Fruit fly (Drosophila melanogaster) whole organism, embryonic: ENCODE measurements around the gene Pdfr.
A peak's percentile ranks its signal among the peaks of the same experiment; 100 is the strongest.

Experiments used
- Abd-B ChIP-seq: fragments of 200-800 bp; sonication (Bioruptor generic); optimal IDR thresholded peaks from 2 replicates; lab custom pipeline; 2018; ENCODE audit warnings: missing biosample characterization, mild to moderate bottlenecking, missing genetic modification characterization, moderate library complexity
- Blimp-1 ChIP-seq: fragments of 200-800 bp; sonication (Bioruptor generic); optimal IDR thresholded peaks from 3 replicates; lab custom pipeline; 2018; ENCODE audit warnings: missing biosample characterization, missing genetic modification characterization, mild to moderate bottlenecking, moderate library complexity, missing genetic modification reagents
- BtbVII ChIP-seq: fragments of 200-800 bp; sonication (Bioruptor generic); optimal IDR thresholded peaks from 3 replicates; lab custom pipeline; 2017; ENCODE audit warnings: missing biosample characterization, mild to moderate bottlenecking, missing genetic modification characterization
- CG10209 ChIP-seq: fragments of 200-800 bp; sonication (Bioruptor generic); optimal IDR thresholded peaks from 3 replicates; lab custom pipeline; 2017; ENCODE audit warnings: missing biosample characterization, mild to moderate bottlenecking, missing genetic modification characterization, missing genetic modification reagents
- CG10366 ChIP-seq: fragments of 200-800 bp; sonication (Bioruptor generic); IDR thresholded peaks from 2 replicates; pipeline ENCODE4 v1.3.6; 2022; ENCODE audit warnings: missing biosample characterization, missing genetic modification characterization
- CG10543 ChIP-seq: fragments of 200-800 bp; sonication (Bioruptor generic); optimal IDR thresholded peaks from 3 replicates; lab custom pipeline; 2017; ENCODE audit warnings: missing biosample characterization, mild to moderate bottlenecking, missing genetic modification characterization, moderate library complexity
- CG11085 ChIP-seq: fragments of 200-800 bp; sonication (Bioruptor generic); IDR thresholded peaks from 2 replicates; pipeline ENCODE4 v1.3.6; 2022; ENCODE audit warnings: missing biosample characterization, missing genetic modification characterization
- CG11504 ChIP-seq: fragments of 200-800 bp; sonication (Bioruptor generic); optimal IDR thresholded peaks from 3 replicates; lab custom pipeline; 2019; ENCODE audit warnings: missing biosample characterization, mild to moderate bottlenecking, missing genetic modification characterization, moderate library complexity
- CG13123 ChIP-seq: fragments of 200-800 bp; sonication (Bioruptor generic); optimal IDR thresholded peaks from 2 replicates; lab custom pipeline; 2016; ENCODE audit warnings: missing biosample characterization, missing genetic modification characterization
- CG15514 ChIP-seq: fragments of 200-800 bp; sonication (Bioruptor generic); optimal IDR thresholded peaks from 3 replicates; lab custom pipeline; 2017; ENCODE audit warnings: missing biosample characterization, missing genetic modification characterization, mild to moderate bottlenecking, moderate library complexity, missing genetic modification reagents
- CG16863 ChIP-seq: fragments of 200-800 bp; sonication (Bioruptor generic); optimal IDR thresholded peaks from 3 replicates; lab custom pipeline; 2016; ENCODE audit warnings: missing biosample characterization, missing genetic modification characterization
- CG17359 ChIP-seq: fragments of 200-800 bp; sonication (Bioruptor generic); optimal IDR thresholded peaks from 3 replicates; lab custom pipeline; 2018; ENCODE audit warnings: missing biosample characterization, mild to moderate bottlenecking, missing genetic modification characterization, moderate library complexity
- CG17385 ChIP-seq: fragments of 200-800 bp; sonication (Bioruptor generic); optimal IDR thresholded peaks from 3 replicates; lab custom pipeline; 2018; ENCODE audit warnings: missing biosample characterization, mild to moderate bottlenecking, missing genetic modification characterization
- CG17802 ChIP-seq: fragments of 200-800 bp; sonication (Bioruptor generic); optimal IDR thresholded peaks from 2 replicates; lab custom pipeline; 2018; ENCODE audit warnings: missing biosample characterization, mild to moderate bottlenecking, missing genetic modification characterization, moderate library complexity
- CG1832 ChIP-seq: fragments of 200-800 bp; sonication (Bioruptor generic); optimal IDR thresholded peaks from 2 replicates; lab custom pipeline; 2017; ENCODE audit warnings: missing biosample characterization, mild to moderate bottlenecking, missing genetic modification characterization, inconsistent platforms
- CG18599 ChIP-seq: fragments of 200-800 bp; sonication (Bioruptor generic); optimal IDR thresholded peaks from 3 replicates; lab custom pipeline; 2017; ENCODE audit warnings: missing biosample characterization, missing genetic modification characterization, mild to moderate bottlenecking, moderate library complexity, missing genetic modification reagents
- CG2678 ChIP-seq: fragments of 200-800 bp; sonication (Bioruptor generic); optimal IDR thresholded peaks from 3 replicates; lab custom pipeline; 2019; ENCODE audit warnings: missing biosample characterization, mild to moderate bottlenecking, missing genetic modification characterization, moderate library complexity
- CG3065 ChIP-seq: fragments of 200-800 bp; sonication (Bioruptor generic); optimal IDR thresholded peaks from 2 replicates; lab custom pipeline; 2016; ENCODE audit warnings: missing biosample characterization, missing genetic modification characterization
- CG31365 ChIP-seq: fragments of 200-800 bp; sonication (Bioruptor generic); optimal IDR thresholded peaks from 2 replicates; lab custom pipeline; 2018; ENCODE audit warnings: missing biosample characterization, mild to moderate bottlenecking, missing genetic modification characterization
- CG32772 ChIP-seq: fragments of 200-800 bp; sonication (Bioruptor generic); IDR thresholded peaks from 2 replicates; pipeline ENCODE4 v1.3.6; 2022; ENCODE audit warnings: missing biosample characterization, missing genetic modification characterization
- CG7928 ChIP-seq: fragments of 200-800 bp; sonication (Bioruptor generic); optimal IDR thresholded peaks from 2 replicates; lab custom pipeline; 2017; ENCODE audit warnings: missing biosample characterization, mild to moderate bottlenecking, missing genetic modification characterization
- CG7963 ChIP-seq: fragments of 200-800 bp; sonication (Bioruptor generic); IDR thresholded peaks from 3 replicates; pipeline ENCODE4 v1.3.6; 2022; ENCODE audit warnings: missing biosample characterization, missing genetic modification characterization; ENCODE audit not compliant: partially characterized antibody
- CG8290 ChIP-seq, 3 experiments: fragments of 200-800 bp; sonication (Bioruptor generic); optimal IDR thresholded peaks; 2 replicates each; lab custom pipeline; 2016 to 2019; ENCODE audit warnings: missing biosample characterization in 3 of 3, missing genetic modification characterization in 3 of 3, mild to moderate bottlenecking in 2 of 3, moderate library complexity in 1 of 3
- CG9932 ChIP-seq: fragments of 200-800 bp; sonication (Bioruptor generic); IDR thresholded peaks from 2 replicates; pipeline ENCODE4 v1.3.6; 2022; ENCODE audit warnings: missing biosample characterization, missing genetic modification characterization
- CHES-1-like ChIP-seq: fragments of 200-800 bp; sonication (Bioruptor generic); optimal IDR thresholded peaks from 2 replicates; lab custom pipeline; 2016; ENCODE audit warnings: missing biosample characterization, missing genetic modification characterization
- D19A ChIP-seq: fragments of 200-800 bp; optimal IDR thresholded peaks from 3 replicates; lab custom pipeline; 2019; ENCODE audit warnings: missing biosample characterization, mild to moderate bottlenecking, missing genetic modification characterization, moderate library complexity
- Dip2 ChIP-seq: fragments of 200-800 bp; sonication (Bioruptor generic); IDR thresholded peaks from 2 replicates; pipeline ENCODE4 v1.3.6; 2022; ENCODE audit warnings: missing biosample characterization, missing genetic modification characterization
- Eip74EF ChIP-seq, 2 experiments: fragments of 200-800 bp in 1 of 2; fragments of >200 bp in 1 of 2; sonication (Bioruptor generic) in 1 of 2; optimal IDR thresholded peaks; 2 replicates each; lab custom pipeline; 2017 to 2019; ENCODE audit warnings: missing biosample characterization in 2 of 2, missing genetic modification characterization in 2 of 2, mild to moderate bottlenecking in 1 of 2, moderate library complexity in 1 of 2
- HLH54F ChIP-seq: fragments of 200-800 bp; sonication (Bioruptor generic); optimal IDR thresholded peaks from 3 replicates; lab custom pipeline; 2016; ENCODE audit warnings: missing biosample characterization, missing genetic modification characterization
- Optix ChIP-seq: fragments of 200-800 bp; sonication (Bioruptor generic); IDR thresholded peaks from 3 replicates; pipeline ENCODE4 v1.3.6; 2022; ENCODE audit warnings: missing biosample characterization, missing genetic modification characterization
- Pdp1 ChIP-seq, 2 experiments: fragments of 200-800 bp; sonication (Bioruptor generic); optimal IDR thresholded peaks; 3 replicates each; lab custom pipeline; 2016; ENCODE audit warnings: missing biosample characterization in 2 of 2, missing genetic modification characterization in 2 of 2, mild to moderate bottlenecking in 1 of 2, moderate library complexity in 1 of 2
- Ravus ChIP-seq: fragments of 200-800 bp; sonication (Bioruptor generic); IDR thresholded peaks from 2 replicates; pipeline ENCODE4 v1.3.6; 2022; ENCODE audit warnings: missing biosample characterization, missing genetic modification characterization
- Rfx ChIP-seq: fragments of 200-800 bp; sonication (Bioruptor generic); IDR thresholded peaks from 2 replicates; pipeline ENCODE4 v1.3.6; 2022; ENCODE audit warnings: missing biosample characterization, missing genetic modification characterization
- Usf ChIP-seq: fragments of 200-800 bp; sonication (Bioruptor generic); optimal IDR thresholded peaks from 2 replicates; lab custom pipeline; 2017; ENCODE audit warnings: missing genotype, missing biosample characterization, missing genetic modification characterization
- ab ChIP-seq: fragments of 200-800 bp; sonication (Bioruptor generic); optimal IDR thresholded peaks from 2 replicates; lab custom pipeline; 2016; ENCODE audit warnings: missing biosample characterization, missing genetic modification characterization
- ash1 ChIP-seq: fragments of 200-800 bp; sonication (Bioruptor generic); optimal IDR thresholded peaks from 2 replicates; lab custom pipeline; 2018; ENCODE audit warnings: missing biosample characterization, mild to moderate bottlenecking, missing genetic modification characterization
- chinmo ChIP-seq: fragments of 200-800 bp; sonication (Bioruptor generic); IDR thresholded peaks from 4 replicates; pipeline ENCODE4 v1.3.6; 2022; ENCODE audit warnings: missing biosample characterization, missing genetic modification characterization; ENCODE audit not compliant: partially characterized antibody
- exex ChIP-seq: fragments of 200-800 bp; sonication (Bioruptor generic); optimal IDR thresholded peaks from 4 replicates; lab custom pipeline; 2018; ENCODE audit warnings: missing biosample characterization, mild to moderate bottlenecking, missing genetic modification characterization, moderate library complexity
- grn ChIP-seq: fragments of 200-800 bp; sonication (Bioruptor generic); optimal IDR thresholded peaks from 3 replicates; lab custom pipeline; 2017; ENCODE audit warnings: missing biosample characterization, missing genetic modification characterization
- lab ChIP-seq: fragments of 200-800 bp; sonication (Bioruptor generic); optimal IDR thresholded peaks from 3 replicates; lab custom pipeline; 2017; ENCODE audit warnings: missing biosample characterization, missing genetic modification characterization, mild to moderate bottlenecking, moderate library complexity, missing genetic modification reagents
- pho ChIP-seq: fragments of 200-800 bp; sonication (Bioruptor generic); optimal IDR thresholded peaks from 2 replicates; lab custom pipeline; 2016; ENCODE audit warnings: missing biosample characterization, missing genetic modification characterization
- rib ChIP-seq: fragments of 200-800 bp; sonication (Bioruptor generic); IDR thresholded peaks from 2 replicates; pipeline ENCODE4 v1.3.6; 2022; ENCODE audit warnings: missing biosample characterization, missing genetic modification characterization
- sd ChIP-seq: fragments of 200-800 bp; sonication (Bioruptor generic); optimal IDR thresholded peaks from 3 replicates; lab custom pipeline; 2018; ENCODE audit warnings: missing biosample characterization, mild to moderate bottlenecking, missing genetic modification characterization, moderate library complexity
- sim ChIP-seq: fragments of 200-800 bp; sonication (Bioruptor generic); IDR thresholded peaks from 2 replicates; pipeline ENCODE4 v1.3.6; 2022; ENCODE audit warnings: missing biosample characterization, missing genetic modification characterization
- sr ChIP-seq: fragments of 200-800 bp; sonication (Bioruptor generic); IDR thresholded peaks from 3 replicates; pipeline ENCODE4 v1.3.6; 2022; ENCODE audit warnings: missing biosample characterization, missing genetic modification characterization
- zen2 ChIP-seq: fragments of 200-800 bp; sonication (Bioruptor generic); IDR thresholded peaks from 3 replicates; pipeline ENCODE4 v1.3.6; 2022; ENCODE audit warnings: missing biosample characterization, missing genetic modification characterization; ENCODE audit not compliant: partially characterized antibody

The Pdfr gene

DNA sequence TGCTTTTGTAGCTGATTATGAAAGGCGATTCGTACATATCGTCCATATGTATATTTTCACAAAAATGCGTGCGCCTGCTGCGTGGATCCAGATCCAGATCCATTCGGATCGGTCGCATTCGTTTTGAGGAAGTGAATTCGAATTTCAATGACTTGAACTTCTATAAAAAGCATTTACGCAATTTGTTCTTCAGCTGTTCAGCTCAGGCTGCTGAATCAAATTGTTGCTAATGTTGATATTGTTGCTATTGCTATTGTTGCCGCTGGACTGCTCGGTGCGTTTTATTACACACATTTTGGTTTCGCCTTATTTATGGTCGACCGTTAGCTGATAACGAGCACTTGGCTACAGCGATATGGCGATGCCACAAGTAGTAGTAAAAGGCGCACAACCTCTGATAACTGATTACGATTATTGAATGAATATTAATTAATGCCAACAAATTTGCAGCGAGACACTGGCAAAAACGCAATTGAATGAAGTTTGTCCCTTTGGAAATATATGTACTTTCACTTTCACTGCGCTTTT is 20.7 kb upstream of the Pdfr start (continued):
- TF ChIP-seq chinmo (0 out of 4 replicates have a peak, but pooled peaks have one; percentile 21), grn (peak; percentile 10), CG2678 (tag; lab: Kevin White, UChicago) (peak; percentile 3), exex (tag; lab: Kevin White, UChicago) (peak; percentile 61), CG31365 (no peak), D19A (peak; percentile 27), CG11504 (tag; lab: Kevin White, UChicago) (peak; percentile 7), CG10209 (GFP tag; lab: Kevin White, UChicago) (no peak), CG3065 (GFP tag; lab: Kevin White, UChicago) (no peak), Blimp-1 (GFP tag; lab: Kevin White, UChicago) (no peak), CG18599 (GFP tag; lab: Kevin White, UChicago) (peak; percentile 1), Pdp1 (GFP tag; optimal IDR thresholded peaks at IDR 0.05; lab: Kevin White, UChicago) (peak in 1 of 2 experiments; percentile 73), sd (tag; lab: Kevin White, UChicago) (peak; percentile 35), CG15514 (peak; percentile 59), lab (GFP tag; lab: Kevin White, UChicago) (no peak), rib (no peak), HLH54F (GFP tag; lab: Kevin White, UChicago) (no peak), Eip74EF (GFP tag; optimal IDR thresholded peaks at IDR 0.05; lab: Kevin White, UChicago) (peak in 1 of 2 experiments; percentile 31)

DNA sequence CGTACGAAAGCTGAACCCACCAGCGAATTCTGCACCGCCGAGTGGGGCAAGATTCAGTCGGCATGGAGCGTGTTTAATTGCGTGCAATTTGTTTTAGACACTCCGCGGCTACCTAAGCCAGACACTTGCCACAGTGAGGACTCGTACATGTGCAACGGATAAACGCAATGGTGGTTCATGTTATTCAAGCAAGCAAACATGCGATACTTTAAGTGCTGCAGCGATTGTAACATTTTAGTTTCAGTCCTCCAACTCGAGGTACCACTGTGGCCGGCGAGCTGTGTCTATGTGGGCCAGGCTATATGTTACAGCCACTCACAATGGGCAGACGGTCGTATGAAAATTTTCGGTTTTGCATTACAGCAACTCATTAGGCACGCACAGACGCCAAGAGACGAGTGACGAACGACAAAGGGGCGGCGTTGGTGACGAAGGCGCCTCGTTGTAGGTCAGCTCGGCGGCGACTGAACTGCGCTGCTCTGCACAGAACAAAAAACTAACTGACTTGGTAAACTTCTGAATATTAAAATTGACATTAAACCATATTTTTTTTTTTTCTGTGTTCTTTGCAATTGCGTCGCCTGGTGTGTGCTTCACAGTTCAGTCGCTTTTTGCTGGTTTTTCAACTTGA is 18.0 kb upstream of the Pdfr start:
- TF ChIP-seq CG16863 (GFP tag; lab: Kevin White, UChicago) = peak; percentile 63
- TF ChIP-seq CG17359 (tag; lab: Kevin White, UChicago) = peak; percentile 67
- TF ChIP-seq ab (GFP tag; lab: Kevin White, UChicago) = peak; percentile 48
- TF ChIP-seq Rfx = peak; percentile 89
- no peak for TF ChIP-seq CG8290 (GFP tag; optimal IDR thresholded peaks at IDR 0.05; lab: Kevin White, UChicago)
- peak in 1 of 2 experiments; percentile 93 for TF ChIP-seq CG8290 (tag; optimal IDR thresholded peaks at IDR 0.05; lab: Kevin White, UChicago)
- no peak for TF ChIP-seq CG7928
- TF ChIP-seq sr = peak; percentile 45; the same call in 1 of the 3 replicates
- no peak for TF ChIP-seq CG17802 (tag; lab: Kevin White, UChicago)
- no peak for TF ChIP-seq grn
- peak; percentile 68; the same call in 2 of the 3 replicates for TF ChIP-seq Optix (GFP tag; lab: Robert Waterston, UW)
- TF ChIP-seq ash1 (GFP tag; lab: Kevin White, UChicago) = no peak
- TF ChIP-seq Dip2 (GFP tag; lab: Robert Waterston, UW) = no peak
- TF ChIP-seq Ravus (GFP tag; lab: Robert Waterston, UW) = peak; percentile 19; the same call in 1 of the 2 replicates
- TF ChIP-seq CG1832 = no peak
- TF ChIP-seq CG7963 (GFP tag; lab: Robert Waterston, UW) = no peak
- peak; percentile 24 for TF ChIP-seq Abd-B (GFP tag; lab: Kevin White, UChicago)
- peak; percentile 8 for TF ChIP-seq CHES-1-like (GFP tag; lab: Kevin White, UChicago)
- TF ChIP-seq Usf (GFP tag; lab: Kevin White, UChicago) = no peak
- TF ChIP-seq CG17385 = peak; percentile 42
- TF ChIP-seq BtbVII (GFP tag; lab: Kevin White, UChicago) = peak; percentile 18
- TF ChIP-seq pho = peak; percentile 34
- TF ChIP-seq CG10366 (GFP tag; lab: Robert Waterston, UW) = peak; percentile 68
- no peak for TF ChIP-seq CG13123 (GFP tag; lab: Kevin White, UChicago)
- TF ChIP-seq CG11085 (GFP tag; lab: Robert Waterston, UW) = 0 out of 2 replicates have a peak, but pooled peaks have one; percentile 15
- TF ChIP-seq sim = no peak
- TF ChIP-seq CG10543 = no peak
- peak; percentile 54 for TF ChIP-seq CG9932
- TF ChIP-seq CG10209 (GFP tag; lab: Kevin White, UChicago) = peak; percentile 50
- TF ChIP-seq zen2 = no peak
- peak; percentile 57; the same call in 1 of the 2 replicates for TF ChIP-seq CG32772
- no peak for TF ChIP-seq D19A
